Fruit fly (Drosophila melanogaster): ENCODE data around the gene CG7992.

Gene CG7992

DNA sequence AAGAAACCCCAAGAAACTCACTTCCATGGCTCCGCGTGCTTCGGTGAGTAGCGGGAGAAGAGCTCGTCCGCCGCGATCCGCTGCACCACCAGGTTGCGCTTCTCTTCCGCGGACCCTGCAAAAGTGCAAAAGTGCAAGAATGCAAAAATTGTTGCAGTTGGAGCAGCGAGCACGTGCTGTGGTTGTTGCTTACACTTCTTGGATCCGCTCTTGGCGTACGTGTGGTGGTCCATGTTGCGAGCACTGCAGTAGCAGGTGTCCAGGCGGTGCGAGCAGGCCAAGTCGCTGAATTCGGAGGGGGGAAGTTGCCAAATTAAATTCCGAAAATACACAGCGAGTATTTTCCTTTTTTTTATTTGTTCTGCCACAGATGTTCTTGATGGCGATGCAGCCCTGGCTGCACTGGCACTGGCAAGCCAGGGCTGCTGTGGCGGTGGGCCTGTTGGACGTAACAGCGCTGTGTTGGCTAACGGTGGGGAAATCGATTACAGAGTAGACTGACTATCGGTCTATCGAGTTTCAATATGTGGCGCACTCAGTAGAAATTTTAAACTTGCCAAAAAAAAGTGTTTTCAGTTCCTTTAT, 21.5 kb upstream of the CG7992 start, which contains the start of gene CG8010 (continued):
- TF ChIP-seq rib (GFP tag; IDR thresholded peaks at IDR 0.05) (peak; percentile 55; the same call in 1 of the 2 replicates), Awh (GFP tag; IDR thresholded peaks at IDR 0.05) (no peak), Ets65A (GFP tag) (no peak), Jarid2 (GFP tag; optimal IDR thresholded peaks at IDR 0.05) (no peak), org-1 (GFP tag; optimal IDR thresholded peaks at IDR 0.05) (no peak), ind (GFP tag; optimal IDR thresholded peaks at IDR 0.05) (no peak), nmo (GFP tag; optimal IDR thresholded peaks at IDR 0.05) (peak; percentile 1), CG6689 (GFP tag; IDR thresholded peaks at IDR 0.05) (no peak), zf30C (GFP tag; optimal IDR thresholded peaks at IDR 0.05) (peak; percentile 81), dmrt11E (tag; optimal IDR thresholded peaks at IDR 0.05) (no peak), CG2120 (GFP tag; optimal IDR thresholded peaks at IDR 0.05) (peak; percentile 55), NK7.1 (GFP tag; optimal IDR thresholded peaks at IDR 0.05) (no peak), CG7928 (GFP tag; optimal IDR thresholded peaks at IDR 0.05) (peak; percentile 99), Sin3A (optimal IDR thresholded peaks at IDR 0.05) (peak; percentile 13), phol (tag; optimal IDR thresholded peaks at IDR 0.05) (peak; percentile 4), trh (GFP tag; optimal IDR thresholded peaks at IDR 0.05) (no peak), Gug (GFP tag; IDR thresholded peaks at IDR 0.05) (0 out of 4 replicates have a peak, but pooled peaks have one; percentile 13), Stat92E (GFP tag; optimal IDR thresholded peaks at IDR 0.05) (no peak), CG1233 (GFP tag; optimal IDR thresholded peaks at IDR 0.05) (no peak), CG14710 (tag; optimal IDR thresholded peaks at IDR 0.05) (peak; percentile 45), crol (GFP tag; IDR thresholded peaks at IDR 0.05) (no peak), CG12104 (GFP tag; optimal IDR thresholded peaks at IDR 0.05) (no peak), gem (tag; optimal IDR thresholded peaks at IDR 0.05) (no peak), CG15514 (GFP tag; optimal IDR thresholded peaks at IDR 0.05) (peak; percentile 77), gt (GFP tag; IDR thresholded peaks at IDR 0.05) (no peak), CG10979 (tag; optimal IDR thresholded peaks at IDR 0.05) (peak; percentile 37), Med (GFP tag) (peak; percentile 80), CG4360 (GFP tag; IDR thresholded peaks at IDR 0.05) (peak; percentile 16; the same call in 1 of the 2 replicates), Max (GFP tag; optimal IDR thresholded peaks at IDR 0.05) (peak; percentile 22), sqz (GFP tag; optimal IDR thresholded peaks at IDR 0.05) (no peak), vvl (GFP tag; IDR thresholded peaks at IDR 0.05) (peak; percentile 40; the same call in 1 of the 2 replicates), insv (GFP tag; optimal IDR thresholded peaks at IDR 0.05) (no peak), pho (GFP tag; optimal IDR thresholded peaks at IDR 0.05) (no peak), wek (GFP tag; optimal IDR thresholded peaks at IDR 0.05) (no peak), cato (GFP tag; optimal IDR thresholded peaks at IDR 0.05; ENCODE audit: borderline replicate concordance) (no peak), so (GFP tag; IDR thresholded peaks at IDR 0.05) (no peak), gfzf (GFP tag; optimal IDR thresholded peaks at IDR 0.05) (peak; percentile 35), ato (GFP tag; IDR thresholded peaks at IDR 0.05; ENCODE audit: partially characterized antibody) (peak; percentile 28; the same call in 1 of the 2 replicates), Dp (GFP tag; optimal IDR thresholded peaks at IDR 0.05) (peak; percentile 89), ara (GFP tag; IDR thresholded peaks at IDR 0.05) (no peak), CG30020 (tag; optimal IDR thresholded peaks at IDR 0.05) (no peak), CG8089 (GFP tag; optimal IDR thresholded peaks at IDR 0.05) (no peak), bigmax (GFP tag; optimal IDR thresholded peaks at IDR 0.05) (no peak), crc (GFP tag; optimal IDR thresholded peaks at IDR 0.05) (no peak), CG18476 (GFP tag; optimal IDR thresholded peaks at IDR 0.05) (no peak), da (GFP tag; optimal IDR thresholded peaks at IDR 0.05) (peak; percentile 24), Sry-δ (GFP tag; optimal IDR thresholded peaks at IDR 0.05) (peak; percentile 54), CG9609 (GFP tag; optimal IDR thresholded peaks at IDR 0.05) (peak; percentile 28), Neu2 (GFP tag; optimal IDR thresholded peaks at IDR 0.05; ENCODE audit: borderline replicate concordance) (no peak), gsb-n (tag; optimal IDR thresholded peaks at IDR 0.05) (no peak), E2f1 (GFP tag; IDR thresholded peaks at IDR 0.05) (no peak)
